Worm (Caenorhabditis elegans): Measurements from ENCODE around the gene baf-1.

- TF ChIP-seq ama-1 (optimal IDR thresholded peaks at IDR 0.05) (no peak), sea-1 (GFP tag; conservative IDR thresholded peaks at IDR 0.05) (no peak), hnd-1 (tag; optimal IDR thresholded peaks at IDR 0.05) (no peak), F13C5.2 (tag; optimal IDR thresholded peaks at IDR 0.05) (no peak), flt-1 (GFP tag; IDR thresholded peaks at IDR 0.05) (no peak), tbx-37 (GFP tag; conservative IDR thresholded peaks at IDR 0.05) (no peak)
Measured at ce11 chrIII:9488431-9488830, 21.2 kb downstream of the baf-1 start, which contains the start of gene nlp-36.

Data from whole organism, early embryonic.